Fruit fly (Drosophila melanogaster) Kc167 (cell line): ENCODE results near the gene Sfp23F.

Experiments
- Myc ChIP-seq: fragments of >200 bp; optimal IDR thresholded peaks from 2 replicates; lab custom pipeline; 2017; ENCODE audit warnings: missing external identifiers
- Sin3A ChIP-seq: fragments of >200 bp; optimal IDR thresholded peaks from 2 replicates; lab custom pipeline; 2018; ENCODE audit warnings: missing external identifiers
- insv ChIP-seq: fragments of >200 bp; optimal IDR thresholded peaks from 3 replicates; lab custom pipeline; 2018; ENCODE audit warnings: missing external identifiers
- psq ChIP-seq: fragments of >200 bp; optimal IDR thresholded peaks from 2 replicates; lab custom pipeline; 2017; ENCODE audit warnings: missing external identifiers

DNA sequence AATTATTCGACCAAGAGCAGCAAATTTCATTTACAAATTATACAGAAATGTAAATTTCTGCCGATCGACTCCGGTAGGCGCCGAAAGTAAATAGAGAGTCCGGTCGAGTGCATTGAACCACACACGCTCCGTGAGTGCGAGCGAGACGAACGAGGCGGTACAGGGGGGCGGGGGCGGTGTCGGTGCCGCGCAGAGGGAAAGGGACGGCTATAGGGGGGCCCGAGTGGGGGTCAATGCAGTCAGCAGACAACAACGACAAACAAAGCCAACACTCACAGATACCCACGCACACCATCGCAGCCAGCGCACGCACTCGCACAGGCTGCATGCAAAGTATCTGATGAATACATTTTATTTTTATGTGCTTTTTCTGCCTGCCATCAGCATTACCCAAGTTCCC, 48.1 kb downstream of the Sfp23F start:
- TF ChIP-seq psq (lab: Kevin White, UChicago) (no peak), Sin3A (lab: Kevin White, UChicago) (no peak), insv (lab: Kevin White, UChicago) (no peak), Myc (lab: Kevin White, UChicago) (no peak)
